Worm (Caenorhabditis elegans): Measurements from ENCODE around the gene T01C4.8.

T01C4.8 gene

DNA sequence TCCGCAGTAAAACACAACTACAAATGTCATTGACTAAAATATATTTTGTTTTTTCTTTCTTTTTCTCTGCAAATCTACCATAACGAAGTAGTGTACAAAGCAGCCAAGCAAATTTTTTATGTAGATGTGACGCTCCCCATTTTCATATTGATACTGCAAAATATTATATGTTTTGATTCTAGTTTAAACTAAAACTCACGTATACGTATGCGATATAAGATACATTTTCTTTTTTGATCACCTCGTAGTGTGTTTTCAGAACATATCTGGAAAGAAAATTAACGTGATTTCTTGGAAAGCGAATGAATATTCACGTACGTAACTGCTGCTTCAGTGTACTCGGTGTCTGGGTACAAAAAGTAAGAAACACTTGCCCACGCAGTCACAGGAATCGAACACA lies 7.5 kb upstream of the T01C4.8 start:
- TF ChIP-seq unc-62 (GFP tag; optimal IDR thresholded peaks at IDR 0.05), result no peak

DNA sequence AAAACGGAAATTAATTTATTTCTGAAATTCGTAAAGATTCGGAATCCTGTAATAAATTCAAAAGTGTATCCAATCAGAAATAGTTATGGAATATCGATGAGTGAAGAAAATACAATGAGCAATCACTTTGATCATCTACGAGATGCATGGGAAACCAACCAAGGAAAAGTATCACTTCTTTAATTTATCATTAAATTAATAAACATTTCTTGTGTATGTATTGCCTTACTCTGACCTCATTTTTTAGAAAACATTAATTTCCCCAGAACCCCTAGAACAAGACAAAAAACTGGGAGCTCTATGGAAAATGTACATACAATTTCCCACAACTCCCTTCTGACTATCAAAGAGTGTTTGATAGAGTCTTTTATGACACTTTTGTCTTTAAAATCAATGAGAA lies 4.6 kb upstream of the T01C4.8 start, which contains the start of gene F10D2.16:
Gene F10D2.16, plus strand, starts transcription at position 301 of the 400 bp plus-strand sequence.
- no peak for TF ChIP-seq unc-62 (GFP tag; optimal IDR thresholded peaks at IDR 0.05)

DNA sequence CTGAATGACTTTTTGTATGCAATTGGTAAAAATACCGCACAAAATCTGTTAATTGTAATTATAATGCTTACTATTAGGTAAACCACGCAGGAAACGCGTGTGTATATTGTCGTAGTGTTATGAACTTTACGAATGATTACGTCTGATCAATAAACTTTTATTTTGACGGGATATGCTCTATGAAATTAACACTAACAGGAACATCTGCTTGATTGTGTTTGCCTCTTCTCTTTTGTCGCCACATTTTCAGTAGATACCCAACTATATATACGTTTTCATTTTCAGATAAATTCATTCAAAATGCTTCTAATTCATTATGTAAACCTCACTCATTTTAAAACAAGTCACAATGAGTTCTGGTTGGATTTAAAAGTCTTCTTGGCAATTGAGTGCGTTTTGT lies 2.9 kb upstream of the T01C4.8 start, which contains the start of gene sre-10:
Gene sre-10, plus strand, starts transcription at position 301 of the 400 bp plus-strand sequence.
- TF ChIP-seq unc-62 (GFP tag; optimal IDR thresholded peaks at IDR 0.05), result no peak

DNA sequence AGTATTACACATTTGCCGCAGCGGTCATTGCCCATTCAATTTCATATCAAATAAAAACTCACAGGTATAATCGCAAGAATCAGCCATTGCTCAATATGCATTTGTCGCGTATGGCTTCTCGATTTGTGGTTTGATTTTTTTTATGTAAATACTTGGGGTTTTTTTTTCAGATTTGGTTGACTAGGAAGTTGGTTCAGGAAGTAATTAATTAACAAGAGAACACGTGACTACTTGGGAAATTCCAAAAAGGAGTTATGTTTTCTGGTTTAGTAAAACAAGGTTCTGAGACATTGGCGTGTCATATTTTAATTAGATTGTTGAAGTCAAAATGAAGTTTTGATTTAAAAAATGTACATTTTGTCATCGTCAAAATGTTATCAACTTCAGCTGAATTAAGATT lies 1.6 kb upstream of the T01C4.8 start, which contains the start of gene srx-36:
Gene srx-36, minus strand, starts transcription at position 101 of the 400 bp plus-strand sequence.
- TF ChIP-seq unc-62 (GFP tag; optimal IDR thresholded peaks at IDR 0.05), result no peak

- no peak for TF ChIP-seq unc-62 (GFP tag; optimal IDR thresholded peaks at IDR 0.05)
Observed at ce11 chrV:7123979-7124378, 5.4 kb downstream of the T01C4.8 start.

ce11 chrV:7123188-7123708 lies 6.1 kb downstream of the T01C4.8 start, which contains the start of gene lmd-5:
Gene lmd-5 (plus strand): TSS chrV:7123658.
- no peak for TF ChIP-seq unc-62 (GFP tag; optimal IDR thresholded peaks at IDR 0.05)

DNA sequence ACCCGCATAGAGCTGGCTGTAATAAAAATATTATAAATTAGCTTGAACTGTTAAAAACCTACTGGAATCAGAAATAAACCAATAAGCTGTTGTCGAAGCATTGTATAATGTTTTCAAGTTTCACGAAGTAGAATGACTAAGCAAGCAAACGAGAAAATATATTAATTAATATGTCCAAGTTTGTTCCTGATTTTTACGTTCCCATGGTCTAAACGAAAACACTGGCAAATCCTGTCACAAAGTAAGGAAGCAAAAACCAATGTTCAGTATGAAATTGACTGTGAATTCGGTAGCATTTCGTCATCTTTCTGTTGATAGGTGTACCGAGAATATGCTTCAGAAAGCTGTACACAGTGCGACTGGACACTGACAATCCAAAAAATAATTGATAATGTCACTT lies 9.2 kb downstream of the T01C4.8 start, which contains the start of gene srx-34:
Gene srx-34, minus strand, starts transcription at position 101 of the 400 bp plus-strand sequence.
- no peak for TF ChIP-seq unc-62 (GFP tag; optimal IDR thresholded peaks at IDR 0.05)

DNA sequence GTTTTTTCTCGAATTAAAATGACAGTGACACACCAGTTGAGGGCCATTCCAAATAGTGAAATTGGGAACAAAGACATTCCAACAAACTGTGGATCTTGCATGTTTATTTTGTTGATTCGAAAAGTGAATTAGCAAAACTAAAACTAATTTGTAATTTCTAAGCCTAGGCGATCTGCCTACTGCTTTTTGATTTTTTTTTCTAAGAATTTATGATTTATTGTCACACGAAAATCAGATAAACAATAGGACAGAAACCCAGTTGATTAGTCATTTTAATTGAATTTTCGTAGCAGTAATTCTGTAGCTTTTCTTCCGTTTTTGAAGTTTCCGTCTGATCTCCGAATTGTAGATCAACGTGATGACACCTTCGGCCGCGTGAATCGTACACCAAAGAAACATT lies 10.6 kb downstream of the T01C4.8 start, which contains the start of gene srx-33:
Gene srx-33, minus strand, starts transcription at position 101 of the 400 bp plus-strand sequence.
- TF ChIP-seq unc-62 (GFP tag; optimal IDR thresholded peaks at IDR 0.05), result no peak

ce11 chrV:7112223-7112622 lies 17.1 kb downstream of the T01C4.8 start:
- TF ChIP-seq unc-62 (GFP tag; optimal IDR thresholded peaks at IDR 0.05), result no peak

DNA sequence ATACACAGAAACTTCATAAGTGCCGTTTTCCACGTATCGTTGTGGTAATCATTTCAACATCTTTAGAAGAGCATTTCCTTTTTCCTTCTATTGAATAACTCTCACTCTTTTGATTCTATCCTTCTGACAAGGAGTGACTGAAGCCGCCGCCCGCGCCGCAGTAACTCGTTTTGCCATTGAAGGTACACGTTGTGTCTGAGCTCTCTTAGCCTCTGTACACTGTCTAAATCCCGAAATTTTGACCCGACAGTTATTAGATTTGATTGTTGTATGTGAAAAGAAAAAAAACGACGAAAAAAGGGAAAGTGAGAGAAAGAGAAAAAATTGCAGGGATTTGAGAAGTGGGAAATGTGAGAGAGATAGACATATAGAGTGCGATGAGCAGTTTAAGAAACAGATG lies 18.1 kb downstream of the T01C4.8 start:
- TF ChIP-seq unc-62 (GFP tag; optimal IDR thresholded peaks at IDR 0.05), result no peak

DNA sequence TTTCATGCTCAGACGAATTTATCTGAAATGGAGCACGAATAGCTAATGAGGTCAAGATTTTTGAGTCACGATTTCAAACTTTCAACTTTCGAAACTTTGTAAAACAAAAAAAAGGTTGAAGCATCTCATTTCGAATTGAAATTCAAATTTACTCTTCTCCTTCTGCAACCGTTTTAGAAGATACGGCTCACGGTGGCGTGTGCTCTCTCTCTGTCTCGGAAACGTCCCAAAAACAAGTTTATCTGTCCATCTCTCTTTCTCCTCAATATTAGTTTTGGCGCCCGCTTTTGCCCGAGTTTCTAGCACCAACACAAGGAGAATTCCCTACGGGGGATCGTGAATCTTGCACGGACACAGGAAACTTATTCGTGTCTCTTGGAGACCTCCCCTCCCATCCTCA lies 19.0 kb downstream of the T01C4.8 start:
- TF ChIP-seq unc-62 (GFP tag; optimal IDR thresholded peaks at IDR 0.05), result no peak

ce11 chrV:7106499-7107152 lies 22.7 kb downstream of the T01C4.8 start:
- no peak for TF ChIP-seq unc-62 (GFP tag; optimal IDR thresholded peaks at IDR 0.05)

- no peak for TF ChIP-seq unc-62 (GFP tag; optimal IDR thresholded peaks at IDR 0.05)
Observed at ce11 chrV:7103247-7103646, 26.1 kb downstream of the T01C4.8 start, which contains the start of gene odr-2. Gene odr-2 (plus strand): TSS chrV:7103547.

- no peak for TF ChIP-seq unc-62 (GFP tag; optimal IDR thresholded peaks at IDR 0.05)
Observed at ce11 chrV:7096811-7097210, 32.5 kb downstream of the T01C4.8 start.

DNA sequence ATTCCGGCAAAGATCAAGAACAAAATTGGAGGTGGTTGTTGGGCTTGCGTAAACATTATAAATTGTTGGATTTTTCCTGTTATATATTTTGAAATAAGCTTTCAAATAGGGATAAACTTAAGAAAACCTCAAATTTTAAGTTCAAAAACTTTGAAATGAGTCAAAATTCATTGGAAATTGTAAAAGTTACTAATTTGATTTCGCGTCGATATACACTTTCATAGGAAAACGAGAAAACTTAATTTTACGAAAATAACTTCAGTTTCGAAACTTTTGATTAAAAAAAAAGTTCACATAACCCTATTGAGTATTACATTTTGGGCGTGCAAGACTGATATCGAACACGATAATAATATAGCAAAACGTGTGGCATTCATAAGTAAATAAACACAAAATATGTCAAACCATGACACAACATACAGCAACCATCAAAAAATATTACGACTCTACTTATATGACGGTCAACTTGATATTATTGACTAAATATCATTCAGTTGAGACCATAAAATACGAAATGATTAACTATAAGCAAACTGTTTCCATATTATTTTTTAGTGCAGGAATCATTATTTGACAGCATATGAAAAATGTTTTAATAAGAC lies 33.1 kb downstream of the T01C4.8 start:
- TF ChIP-seq unc-62 (GFP tag; optimal IDR thresholded peaks at IDR 0.05), result no peak

DNA sequence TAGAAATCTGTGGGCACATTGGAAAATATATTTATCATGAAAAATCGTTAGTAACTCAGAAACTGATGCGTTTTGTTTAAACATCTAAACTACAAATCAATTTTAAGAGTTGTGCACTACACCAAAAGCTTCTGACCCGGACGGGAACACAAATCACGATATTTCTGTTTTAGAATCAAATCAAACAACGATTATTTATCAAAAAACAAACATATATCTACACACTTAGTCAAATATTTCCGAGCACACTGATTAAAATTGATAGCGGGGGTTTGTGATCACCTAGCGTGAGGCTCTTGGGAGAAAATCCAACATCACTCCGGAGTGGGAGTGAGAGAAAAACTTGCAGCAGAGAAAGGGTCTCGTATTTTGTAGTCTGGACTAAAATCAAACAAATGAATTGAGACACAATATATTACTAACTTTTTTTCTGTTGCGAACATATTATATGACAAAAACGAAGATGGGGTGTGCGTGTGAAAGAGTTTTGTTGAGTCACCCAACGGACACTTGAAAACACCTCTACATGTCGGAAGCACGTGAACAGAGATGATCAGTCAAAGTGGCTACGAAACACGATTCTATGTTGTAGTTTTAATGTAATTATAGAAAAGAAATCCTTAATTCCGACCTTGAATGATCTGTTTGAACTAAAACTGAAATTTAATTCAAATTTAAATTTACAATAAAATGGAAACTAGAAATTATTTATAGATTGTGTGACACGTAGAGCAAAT lies 33.9 kb downstream of the T01C4.8 start:
- TF ChIP-seq unc-62 (GFP tag; optimal IDR thresholded peaks at IDR 0.05), result no peak

Data from whole organism, dauer.